Fruit fly (Drosophila melanogaster) whole organism, embryonic: ENCODE results near the gene CG13949.
A peak's percentile ranks its signal among the peaks of the same experiment; 100 is the strongest.

Source experiments
- Abd-B ChIP-seq: fragments of 200-800 bp; sonication (Bioruptor generic); optimal IDR thresholded peaks from 2 replicates; lab custom pipeline; 2018; ENCODE audit warnings: missing biosample characterization, mild to moderate bottlenecking, missing genetic modification characterization, moderate library complexity
- Atf6 ChIP-seq: fragments of 200-800 bp; sonication (Bioruptor generic); IDR thresholded peaks from 2 replicates; pipeline ENCODE4 v1.3.6; 2022; ENCODE audit warnings: missing biosample characterization, missing genetic modification characterization
- Bgb ChIP-seq: fragments of 200-800 bp; sonication (Bioruptor generic); IDR thresholded peaks from 2 replicates; pipeline ENCODE4 v1.3.6; 2022; ENCODE audit warnings: missing biosample characterization, missing genetic modification characterization; ENCODE audit not compliant: partially characterized antibody
- BtbVII ChIP-seq: fragments of 200-800 bp; sonication (Bioruptor generic); optimal IDR thresholded peaks from 3 replicates; lab custom pipeline; 2017; ENCODE audit warnings: missing biosample characterization, mild to moderate bottlenecking, missing genetic modification characterization
- CG11723 ChIP-seq: fragments of 200-800 bp; sonication (Bioruptor generic); optimal IDR thresholded peaks from 2 replicates; lab custom pipeline; 2017; ENCODE audit warnings: missing biosample characterization, mild to moderate bottlenecking, missing genetic modification characterization
- CG12104 ChIP-seq: fragments of 200-800 bp; sonication (Bioruptor generic); optimal IDR thresholded peaks from 3 replicates; lab custom pipeline; 2016; ENCODE audit warnings: missing biosample characterization, missing genetic modification characterization
- CG12236 ChIP-seq: fragments of 200-800 bp; sonication (Bioruptor generic); optimal IDR thresholded peaks from 2 replicates; lab custom pipeline; 2016; ENCODE audit warnings: missing biosample characterization, missing genetic modification characterization
- CG14965 ChIP-seq: fragments of 200-800 bp; sonication (Bioruptor generic); optimal IDR thresholded peaks from 2 replicates; lab custom pipeline; 2016; ENCODE audit warnings: missing biosample characterization, missing genetic modification characterization, borderline replicate concordance
- CG17361 ChIP-seq: fragments of 200-800 bp; sonication (Bioruptor generic); IDR thresholded peaks from 3 replicates; pipeline ENCODE4 v1.3.6; 2022; ENCODE audit warnings: missing biosample characterization, missing genetic modification characterization
- CG17612 ChIP-seq: fragments of 200-800 bp; sonication (Bioruptor generic); IDR thresholded peaks from 2 replicates; pipeline ENCODE4 v1.3.6; 2022; ENCODE audit warnings: missing biosample characterization, missing genetic modification characterization
- CG17829 ChIP-seq: fragments of 200-800 bp; optimal IDR thresholded peaks from 2 replicates; lab custom pipeline; 2019; ENCODE audit warnings: missing biosample characterization, mild to moderate bottlenecking, missing genetic modification characterization, moderate library complexity
- CG3065 ChIP-seq: fragments of 200-800 bp; sonication (Bioruptor generic); optimal IDR thresholded peaks from 2 replicates; lab custom pipeline; 2016; ENCODE audit warnings: missing biosample characterization, missing genetic modification characterization
- CG3281 ChIP-seq: fragments of 200-800 bp; sonication (Bioruptor generic); optimal IDR thresholded peaks from 3 replicates; lab custom pipeline; 2017; ENCODE audit warnings: missing biosample characterization, mild to moderate bottlenecking, missing genetic modification characterization
- CG34422 ChIP-seq: fragments of 200-800 bp; sonication (Bioruptor generic); IDR thresholded peaks from 3 replicates; pipeline ENCODE4 v1.3.6; 2022; ENCODE audit warnings: missing biosample characterization, missing genetic modification characterization
- CG4730 ChIP-seq: fragments of 200-800 bp; sonication (Bioruptor generic); IDR thresholded peaks from 2 replicates; pipeline ENCODE4 v1.3.6; 2022; ENCODE audit warnings: missing biosample characterization, missing genetic modification characterization
- CG7271 ChIP-seq: fragments of 200-800 bp; sonication (Bioruptor generic); optimal IDR thresholded peaks from 2 replicates; lab custom pipeline; 2018; ENCODE audit warnings: missing biosample characterization, mild to moderate bottlenecking, missing genetic modification characterization, moderate library complexity
- CG9817 ChIP-seq: fragments of 200-800 bp; sonication (Bioruptor generic); optimal IDR thresholded peaks from 2 replicates; lab custom pipeline; 2018; ENCODE audit warnings: missing biosample characterization, mild to moderate bottlenecking, missing genetic modification characterization, moderate library complexity
- D ChIP-seq, 2 experiments: fragments of 200-800 bp in 1 of 2; fragments of >200 bp in 1 of 2; sonication (Bioruptor generic) in 1 of 2; optimal IDR thresholded peaks; 2 replicates in 1 of 2; 3 replicates in 1 of 2; lab custom pipeline; 2017; ENCODE audit warnings: mild to moderate bottlenecking in 1 of 2, missing biosample characterization in 1 of 2, missing genetic modification characterization in 1 of 2, missing genetic modification reagents in 1 of 2
- Deaf1 ChIP-seq: fragments of 200-800 bp; optimal IDR thresholded peaks from 3 replicates; lab custom pipeline; 2019; ENCODE audit warnings: missing biosample characterization, mild to moderate bottlenecking, missing genetic modification characterization, moderate library complexity
- Dip3 ChIP-seq: fragments of 200-800 bp; sonication (Bioruptor generic); optimal IDR thresholded peaks from 3 replicates; lab custom pipeline; 2016; ENCODE audit warnings: missing biosample characterization, missing genetic modification characterization
- Dll ChIP-seq: fragments of 200-800 bp; sonication (Bioruptor generic); IDR thresholded peaks from 4 replicates; pipeline ENCODE4 v1.3.6; 2022; ENCODE audit warnings: missing biosample characterization, missing genetic modification characterization; ENCODE audit not compliant: partially characterized antibody
- Fer1 ChIP-seq: fragments of 200-800 bp; sonication (Bioruptor generic); optimal IDR thresholded peaks from 2 replicates; lab custom pipeline; 2017; ENCODE audit warnings: missing biosample characterization, mild to moderate bottlenecking, missing genetic modification characterization
- Fer3 ChIP-seq: fragments of 200-800 bp; sonication (Bioruptor generic); optimal IDR thresholded peaks from 2 replicates; lab custom pipeline; 2018; ENCODE audit warnings: missing biosample characterization, mild to moderate bottlenecking, missing genetic modification characterization, moderate library complexity
- HLH3B ChIP-seq: fragments of 200-800 bp; sonication (Bioruptor generic); IDR thresholded peaks from 2 replicates; pipeline ENCODE4 v1.3.6; 2022; ENCODE audit warnings: missing biosample characterization, missing genetic modification characterization
- HmgD ChIP-seq: fragments of 200-800 bp; sonication (Bioruptor generic); optimal IDR thresholded peaks from 3 replicates; lab custom pipeline; 2016; ENCODE audit warnings: missing biosample characterization, missing genetic modification characterization
- Hmx ChIP-seq: fragments of 200-800 bp; sonication (Bioruptor generic); optimal IDR thresholded peaks from 2 replicates; lab custom pipeline; 2016; ENCODE audit warnings: missing biosample characterization, missing genetic modification characterization
- Hr3 ChIP-seq: fragments of 200-800 bp; sonication (Bioruptor generic); optimal IDR thresholded peaks from 3 replicates; lab custom pipeline; 2016; ENCODE audit warnings: missing biosample characterization, missing genetic modification characterization
- Jarid2 ChIP-seq: fragments of 200-800 bp; sonication (Bioruptor generic); optimal IDR thresholded peaks from 3 replicates; lab custom pipeline; 2017; ENCODE audit warnings: mild to moderate bottlenecking, missing biosample characterization, missing genetic modification reagents, missing genetic modification characterization
- MESR4 ChIP-seq: fragments of 200-800 bp; sonication (Bioruptor generic); optimal IDR thresholded peaks from 2 replicates; lab custom pipeline; 2018; ENCODE audit warnings: missing biosample characterization, mild to moderate bottlenecking, missing genetic modification characterization, moderate library complexity
- NC2α ChIP-seq: fragments of 200-800 bp; sonication (Bioruptor generic); optimal IDR thresholded peaks from 2 replicates; lab custom pipeline; 2016; ENCODE audit warnings: missing biosample characterization, missing genetic modification characterization
- NK7.1 ChIP-seq: fragments of 200-800 bp; sonication (Bioruptor generic); optimal IDR thresholded peaks from 3 replicates; lab custom pipeline; 2016; ENCODE audit warnings: missing biosample characterization, missing genetic modification characterization
- Nf-YA ChIP-seq: fragments of 200-800 bp; sonication (Bioruptor generic); IDR thresholded peaks from 2 replicates; pipeline ENCODE4 v1.3.6; 2022; ENCODE audit warnings: missing biosample characterization, missing genetic modification characterization
- Ravus ChIP-seq: fragments of 200-800 bp; sonication (Bioruptor generic); IDR thresholded peaks from 2 replicates; pipeline ENCODE4 v1.3.6; 2022; ENCODE audit warnings: missing biosample characterization, missing genetic modification characterization
- Rfx ChIP-seq: fragments of 200-800 bp; sonication (Bioruptor generic); IDR thresholded peaks from 2 replicates; pipeline ENCODE4 v1.3.6; 2022; ENCODE audit warnings: missing biosample characterization, missing genetic modification characterization
- Xbp1 ChIP-seq: fragments of 200-800 bp; sonication (Bioruptor generic); optimal IDR thresholded peaks from 3 replicates; lab custom pipeline; 2016; ENCODE audit warnings: missing biosample characterization, mild to moderate bottlenecking, missing genetic modification characterization
- bab2 ChIP-seq: fragments of 200-800 bp; sonication (Bioruptor generic); optimal IDR thresholded peaks from 2 replicates; lab custom pipeline; 2016; ENCODE audit warnings: missing biosample characterization, missing genetic modification characterization
- chinmo ChIP-seq: fragments of 200-800 bp; sonication (Bioruptor generic); IDR thresholded peaks from 4 replicates; pipeline ENCODE4 v1.3.6; 2022; ENCODE audit warnings: missing biosample characterization, missing genetic modification characterization; ENCODE audit not compliant: partially characterized antibody
- cwo ChIP-seq: fragments of 200-800 bp; sonication (Bioruptor generic); optimal IDR thresholded peaks from 3 replicates; lab custom pipeline; 2017; ENCODE audit warnings: missing biosample characterization, missing genetic modification characterization, mild to moderate bottlenecking, moderate library complexity, missing genetic modification reagents
- dysf ChIP-seq: fragments of 200-800 bp; sonication (Bioruptor generic); IDR thresholded peaks from 3 replicates; pipeline ENCODE4 v1.3.6; 2022; ENCODE audit warnings: missing biosample characterization, missing genetic modification characterization
- fu2 ChIP-seq: fragments of 200-800 bp; sonication (Bioruptor generic); optimal IDR thresholded peaks from 2 replicates; lab custom pipeline; 2016; ENCODE audit warnings: missing biosample characterization, missing genetic modification characterization
- gcm2 ChIP-seq: fragments of 200-800 bp; sonication (Bioruptor generic); optimal IDR thresholded peaks from 2 replicates; lab custom pipeline; 2016; ENCODE audit warnings: missing biosample characterization, missing genetic modification characterization
- gsb-n ChIP-seq: fragments of 200-800 bp; sonication (Bioruptor generic); optimal IDR thresholded peaks from 3 replicates; lab custom pipeline; 2018; ENCODE audit warnings: missing biosample characterization, mild to moderate bottlenecking, missing genetic modification characterization
- her ChIP-seq: fragments of 200-800 bp; sonication (Bioruptor generic); optimal IDR thresholded peaks from 2 replicates; lab custom pipeline; 2016; ENCODE audit warnings: missing biosample characterization, missing genetic modification characterization
- jigr1 ChIP-seq: fragments of 200-800 bp; sonication (Bioruptor generic); IDR thresholded peaks from 3 replicates; pipeline ENCODE4 v1.3.6; 2022; ENCODE audit warnings: missing biosample characterization, missing genetic modification characterization
- lmd ChIP-seq: fragments of 200-800 bp; sonication (Bioruptor generic); IDR thresholded peaks from 2 replicates; pipeline ENCODE4 v1.3.6; 2022; ENCODE audit warnings: missing biosample characterization, missing genetic modification characterization
- mam ChIP-seq: fragments of 200-800 bp; sonication (Bioruptor generic); optimal IDR thresholded peaks from 3 replicates; lab custom pipeline; 2016; ENCODE audit warnings: missing biosample characterization, missing genetic modification characterization
- org-1 ChIP-seq: fragments of 200-800 bp; sonication (Bioruptor generic); optimal IDR thresholded peaks from 2 replicates; lab custom pipeline; 2017; ENCODE audit warnings: missing biosample characterization, missing genetic modification characterization
- seq ChIP-seq: fragments of 200-800 bp; sonication (Bioruptor generic); IDR thresholded peaks from 2 replicates; pipeline ENCODE4 v1.3.6; 2022; ENCODE audit warnings: missing biosample characterization, missing genetic modification characterization
- slou ChIP-seq: fragments of 200-800 bp; sonication (Bioruptor generic); optimal IDR thresholded peaks from 3 replicates; lab custom pipeline; 2016; ENCODE audit warnings: missing biosample characterization, missing genetic modification characterization
- twi ChIP-seq: fragments of 200-800 bp; optimal IDR thresholded peaks from 2 replicates; lab custom pipeline; 2019; ENCODE audit warnings: missing biosample characterization, mild to moderate bottlenecking, missing genetic modification characterization, moderate library complexity
- vfl ChIP-seq: fragments of 200-800 bp; sonication (Bioruptor generic); optimal IDR thresholded peaks from 2 replicates; lab custom pipeline; 2016; ENCODE audit warnings: missing biosample characterization, missing genetic modification characterization

Gene CG13949

dm6 chr2L:850727-851257 is 4.3 kb upstream of the CG13949 start, which contains the start of gene drongo (continued):
- TF ChIP-seq Atf6 (GFP tag; lab: Robert Waterston, UW): peak; percentile 34; the same call in 1 of the 2 replicates
- no peak; the same call in 1 of the 2 replicates for TF ChIP-seq Bgb (GFP tag; lab: Robert Waterston, UW)
- no peak for TF ChIP-seq CG14965 (GFP tag; lab: Kevin White, UChicago)
- peak; percentile 23 for TF ChIP-seq Fer3
- no peak for TF ChIP-seq fu2 (GFP tag; lab: Kevin White, UChicago)
- TF ChIP-seq vfl (GFP tag; lab: Kevin White, UChicago): peak; percentile 57
- no peak for TF ChIP-seq CG12104 (GFP tag; lab: Kevin White, UChicago)
- TF ChIP-seq lmd (GFP tag; lab: Robert Waterston, UW): no peak; the same call in 1 of the 2 replicates
- no peak for TF ChIP-seq seq (GFP tag; lab: Robert Waterston, UW)
- TF ChIP-seq CG3281 (GFP tag; lab: Kevin White, UChicago): peak; percentile 41
- TF ChIP-seq Fer1 (GFP tag; lab: Kevin White, UChicago): peak; percentile 54
- peak; percentile 18 for TF ChIP-seq Dip3 (GFP tag; lab: Kevin White, UChicago)
- no peak for TF ChIP-seq gcm2
- no peak for TF ChIP-seq NK7.1
- no peak for TF ChIP-seq Hr3 (GFP tag; lab: Kevin White, UChicago)
- TF ChIP-seq D (optimal IDR thresholded peaks at IDR 0.05; lab: Kevin White, UChicago): no peak
- TF ChIP-seq D (GFP tag; optimal IDR thresholded peaks at IDR 0.05; lab: Kevin White, UChicago): no peak
- no peak for TF ChIP-seq CG9817
- TF ChIP-seq org-1 (GFP tag; lab: Kevin White, UChicago): no peak
- TF ChIP-seq bab2 (GFP tag; lab: Kevin White, UChicago): peak; percentile 27
- no peak for TF ChIP-seq cwo
- peak; percentile 97 for TF ChIP-seq Jarid2 (GFP tag; lab: Kevin White, UChicago)
- no peak for TF ChIP-seq CG11723 (GFP tag; lab: Kevin White, UChicago)
- TF ChIP-seq Rfx (GFP tag; lab: Robert Waterston, UW): peak; percentile 64
- TF ChIP-seq jigr1 (GFP tag; lab: Robert Waterston, UW): no peak
- TF ChIP-seq Ravus (GFP tag; lab: Robert Waterston, UW): no peak
- TF ChIP-seq chinmo: peak; percentile 87
- peak; percentile 45; the same call in 1 of the 4 replicates for TF ChIP-seq Dll
- no peak for TF ChIP-seq CG17612 (GFP tag; lab: Robert Waterston, UW)
- TF ChIP-seq CG17829 (tag; lab: Kevin White, UChicago): peak; percentile 58
- TF ChIP-seq dysf (GFP tag; lab: Robert Waterston, UW): no peak
- TF ChIP-seq Deaf1: peak; percentile 82
- TF ChIP-seq twi (tag; lab: Kevin White, UChicago): no peak
- peak; percentile 39 for TF ChIP-seq gsb-n
- peak; percentile 60; the same call in 1 of the 3 replicates for TF ChIP-seq CG34422
- TF ChIP-seq BtbVII (GFP tag; lab: Kevin White, UChicago): no peak
- TF ChIP-seq HmgD: peak; percentile 67
- no peak for TF ChIP-seq CG4730 (GFP tag; lab: Robert Waterston, UW)
- no peak for TF ChIP-seq mam
- peak; percentile 67 for TF ChIP-seq her (GFP tag; lab: Kevin White, UChicago)
- TF ChIP-seq Nf-YA (GFP tag; lab: Robert Waterston, UW): no peak
- TF ChIP-seq MESR4: peak; percentile 83
- TF ChIP-seq CG7271: no peak
- TF ChIP-seq CG12236 (GFP tag; lab: Kevin White, UChicago): no peak
- no peak for TF ChIP-seq Abd-B (GFP tag; lab: Kevin White, UChicago)
- TF ChIP-seq NC2α (GFP tag; lab: Kevin White, UChicago): no peak
- no peak for TF ChIP-seq slou (GFP tag; lab: Kevin White, UChicago)
- TF ChIP-seq CG17361 (GFP tag; lab: Robert Waterston, UW): no peak
- TF ChIP-seq Xbp1: peak; percentile 45
- no peak; the same call in 1 of the 2 replicates for TF ChIP-seq HLH3B (GFP tag; lab: Robert Waterston, UW)
- no peak for TF ChIP-seq Hmx (GFP tag; lab: Kevin White, UChicago)
- TF ChIP-seq CG3065 (GFP tag; lab: Kevin White, UChicago): no peak
